Worm (Caenorhabditis elegans) whole organism, L4 larva: ENCODE measurements around the gene M05D6.5.
A peak's percentile ranks its signal among the peaks of the same experiment; 100 is the strongest.

Experiments
- ZK337.2 ChIP-seq: fragments of 200-800 bp; sonication (Bioruptor generic); IDR thresholded peaks from 2 replicates; pipeline ENCODE4 v1.3.6; 2022; ENCODE audit warnings: missing genetic modification reagents, missing genetic modification characterization, missing compliant biosample characterization
- ZK546.5 ChIP-seq, 2 experiments: sonication (generic microtip); optimal IDR thresholded peaks; 2 replicates each; lab custom pipeline; 2017; ENCODE audit warnings: missing biosample characterization in 2 of 2, missing genetic modification characterization in 2 of 2
- dmd-8 ChIP-seq: fragments of 200-800 bp; sonication (Bioruptor generic); IDR thresholded peaks from 2 replicates; pipeline ENCODE4 v1.3.6; 2022; ENCODE audit warnings: missing genetic modification characterization, missing compliant biosample characterization
- hif-1 ChIP-seq, 2 experiments: sonication (generic microtip); optimal IDR thresholded peaks; 2 replicates each; lab custom pipeline; 2016 to 2017; ENCODE audit warnings: missing compliant biosample characterization in 2 of 2, missing genetic modification characterization in 2 of 2, missing genetic modification reagents in 2 of 2, missing genotype in 2 of 2, mild to moderate bottlenecking in 1 of 2
- tag-97 ChIP-seq: fragments of 200-800 bp; sonication (Bioruptor generic); IDR thresholded peaks from 2 replicates; pipeline ENCODE4 v1.3.6; 2022; ENCODE audit warnings: missing genetic modification characterization, missing compliant biosample characterization
- unc-62 ChIP-seq, 3 experiments: fragments of 150-350 bp in 1 of 3; sonication (generic microtip); optimal IDR thresholded peaks in 2 of 3; peaks in 1 of 3; 1 replicate in 1 of 3; 2 replicates in 2 of 3; lab custom pipeline; 2014 to 2017; ENCODE audit warnings: missing biosample characterization in 3 of 3, missing genetic modification characterization in 3 of 3, missing genetic modification reagents in 3 of 3, missing genotype in 1 of 3
- ztf-11 ChIP-seq: fragments of 150-350 bp; optimal IDR thresholded peaks from 2 replicates; lab custom pipeline; 2014; ENCODE audit warnings: missing biosample characterization, missing genetic modification characterization

ce11 chrII:8442176-8442575, 39.8 kb downstream of the M05D6.5 start:
- no peak for TF ChIP-seq ztf-11
- peak in 1 of 2 experiments; percentile 5 for TF ChIP-seq hif-1 (tag; optimal IDR thresholded peaks at IDR 0.05; lab: Kevin White, UChicago)
- TF ChIP-seq ZK546.5 (tag; optimal IDR thresholded peaks at IDR 0.05; lab: Kevin White, UChicago) = no peak
- TF ChIP-seq tag-97 (GFP tag; lab: Robert Waterston, UW) = no peak
- TF ChIP-seq dmd-8 (GFP tag; lab: Robert Waterston, UW) = no peak
- TF ChIP-seq unc-62 (GFP tag; optimal IDR thresholded peaks at IDR 0.05 in 1 of 2; lab: Kevin White, UChicago) = no peak
- no peak for TF ChIP-seq unc-62 (tag; optimal IDR thresholded peaks at IDR 0.05; lab: Kevin White, UChicago)
- TF ChIP-seq ZK337.2 = no peak
